Worm (Caenorhabditis elegans): ENCODE data around the gene gldi-1.

The gldi-1 gene

ce11 chrII:475890-476420 is 8.2 kb downstream of the gldi-1 start, which contains the start of gene nsun-1 (continued):
- TF ChIP-seq dve-1 (tag; optimal IDR thresholded peaks at IDR 0.05; ENCODE audit: insufficient read depth), result no peak
- TF ChIP-seq zip-11 (GFP tag; IDR thresholded peaks at IDR 0.05), result no peak
- TF ChIP-seq mxl-3 (GFP tag; optimal IDR thresholded peaks at IDR 0.05), result peak; percentile 42
- no peak for TF ChIP-seq saeg-2 (GFP tag; IDR thresholded peaks at IDR 0.05)
- TF ChIP-seq ceh-20 (GFP tag; IDR thresholded peaks at IDR 0.05), result no peak
- TF ChIP-seq snpc-4 (tag; optimal IDR thresholded peaks at IDR 0.05), result no peak
- TF ChIP-seq unc-39 (tag; optimal IDR thresholded peaks at IDR 0.05), result no peak
- no peak for TF ChIP-seq jun-1 (tag; optimal IDR thresholded peaks at IDR 0.05)
- no peak for TF ChIP-seq ceh-62 (tag; optimal IDR thresholded peaks at IDR 0.05)
- TF ChIP-seq mep-1 (tag; optimal IDR thresholded peaks at IDR 0.05), result peak; percentile 0
- no peak for TF ChIP-seq ZK546.5 (tag; optimal IDR thresholded peaks at IDR 0.05)
- TF ChIP-seq hlh-30 (tag; optimal IDR thresholded peaks at IDR 0.05; ENCODE audit: insufficient read depth), result peak; percentile 5
- no peak for TF ChIP-seq pqm-1 (tag; optimal IDR thresholded peaks at IDR 0.05)
- no peak for TF ChIP-seq fkh-10 (GFP tag; optimal IDR thresholded peaks at IDR 0.05)
- TF ChIP-seq nhr-102 (tag; optimal IDR thresholded peaks at IDR 0.05), result no peak
- TF ChIP-seq ceh-32 (tag; optimal IDR thresholded peaks at IDR 0.05; ENCODE audit: poor library complexity), result no peak
- no peak for TF ChIP-seq ztf-11 (tag; optimal IDR thresholded peaks at IDR 0.05)
- no peak for TF ChIP-seq Y105C5A.15 (GFP tag; IDR thresholded peaks at IDR 0.05)
- no peak for TF ChIP-seq duxl-1 (tag; optimal IDR thresholded peaks at IDR 0.05; ENCODE audit: poor library complexity)
- TF ChIP-seq F49E8.2 (tag; optimal IDR thresholded peaks at IDR 0.05; ENCODE audit: borderline replicate concordance), result no peak
- no peak for TF ChIP-seq aha-1 (tag)
- no peak for TF ChIP-seq daf-12 (tag; optimal IDR thresholded peaks at IDR 0.05)
- TF ChIP-seq dmd-8 (GFP tag; IDR thresholded peaks at IDR 0.05), result no peak
- peak; percentile 35 for TF ChIP-seq nhr-28 (tag; optimal IDR thresholded peaks at IDR 0.05)
- no peak for TF ChIP-seq F10B5.3 (tag; optimal IDR thresholded peaks at IDR 0.05)
- no peak for TF ChIP-seq snpc-1.2 (GFP tag; IDR thresholded peaks at IDR 0.05)
- TF ChIP-seq rbr-2 (tag; optimal IDR thresholded peaks at IDR 0.05), result peak; percentile 33
- TF ChIP-seq attf-4 (tag; optimal IDR thresholded peaks at IDR 0.05), result no peak
- no peak for TF ChIP-seq unc-62 (GFP tag; optimal IDR thresholded peaks at IDR 0.05 in 1 of 2)
- TF ChIP-seq unc-62 (tag; optimal IDR thresholded peaks at IDR 0.05), result no peak
- no peak for TF ChIP-seq set-16 (GFP tag; IDR thresholded peaks at IDR 0.05)
- TF ChIP-seq Y75B8A.6 (GFP tag; IDR thresholded peaks at IDR 0.05), result no peak
- no peak for TF ChIP-seq T26A8.4 (GFP tag; IDR thresholded peaks at IDR 0.05)
- no peak for TF ChIP-seq R02D3.7 (tag; optimal IDR thresholded peaks at IDR 0.05)
- TF ChIP-seq zip-2 (tag; optimal IDR thresholded peaks at IDR 0.05), result no peak
- no peak for TF ChIP-seq sdz-12 (GFP tag; optimal IDR thresholded peaks at IDR 0.05)
- no peak for TF ChIP-seq pha-4 (GFP tag; IDR thresholded peaks at IDR 0.05)
- no peak for TF ChIP-seq pha-4 (tag; optimal IDR thresholded peaks at IDR 0.05)
- no peak for TF ChIP-seq nhr-41 (GFP tag; IDR thresholded peaks at IDR 0.05)
- peak; percentile 94 for TF ChIP-seq mes-2 (tag; optimal IDR thresholded peaks at IDR 0.05; ENCODE audit: poor library complexity, severe bottlenecking)
- no peak for TF ChIP-seq zag-1 (tag; optimal IDR thresholded peaks at IDR 0.05)
- no peak for TF ChIP-seq nhr-11 (tag; optimal IDR thresholded peaks at IDR 0.05)
- TF ChIP-seq lin-39 (tag; optimal IDR thresholded peaks at IDR 0.05), result no peak
- 0 out of 2 replicates have a peak, but pooled peaks have one; percentile 48 for TF ChIP-seq hmg-1.1 (GFP tag; IDR thresholded peaks at IDR 0.05)
- TF ChIP-seq ceh-82 (tag; optimal IDR thresholded peaks at IDR 0.05), result no peak
- TF ChIP-seq spr-3 (GFP tag; optimal IDR thresholded peaks at IDR 0.05), result no peak
- TF ChIP-seq madf-5 (GFP tag; IDR thresholded peaks at IDR 0.05), result no peak
- no peak for TF ChIP-seq daf-8 (GFP tag; IDR thresholded peaks at IDR 0.05)
- TF ChIP-seq daf-16 (GFP tag; optimal IDR thresholded peaks at IDR 0.05), result no peak
- TF ChIP-seq daf-16 (tag; optimal IDR thresholded peaks at IDR 0.05), result no peak
- peak; percentile 4 for TF ChIP-seq nhr-77 (tag; optimal IDR thresholded peaks at IDR 0.05)
- no peak for TF ChIP-seq nhr-237 (tag; optimal IDR thresholded peaks at IDR 0.05)
- no peak for TF ChIP-seq daf-19 (GFP tag; conservative IDR thresholded peaks at IDR 0.05)
